Worm (Caenorhabditis elegans) whole organism, young adult: Measurements from ENCODE around the gene C53D6.11.

Source experiments
- B0261.1 ChIP-seq: sonication (generic microtip); optimal IDR thresholded peaks from 2 replicates; lab custom pipeline; 2016; ENCODE audit warnings: mild to moderate bottlenecking, missing genetic modification characterization, moderate library complexity, missing compliant biosample characterization
- C06A6.2 ChIP-seq: fragments of 200-800 bp; sonication (Bioruptor generic); conservative IDR thresholded peaks from 2 replicates; pipeline ENCODE4 v1.3.6; 2022; ENCODE audit warnings: missing genetic modification characterization, missing compliant biosample characterization
- F37B4.10 ChIP-seq: fragments of 200-800 bp; sonication (Bioruptor generic); IDR thresholded peaks from 2 replicates; pipeline ENCODE4 v1.3.6; 2022; ENCODE audit warnings: missing genetic modification characterization, missing compliant biosample characterization
- Y53G8AR.9 ChIP-seq: fragments of 200-800 bp; sonication (Bioruptor generic); conservative IDR thresholded peaks from 2 replicates; pipeline ENCODE4 v1.3.6; 2022; ENCODE audit warnings: missing genetic modification reagents, missing genetic modification characterization, missing compliant biosample characterization
- Y56A3A.18 ChIP-seq: fragments of 200-800 bp; sonication (Bioruptor generic); IDR thresholded peaks from 2 replicates; pipeline ENCODE4 v1.3.6; 2022; ENCODE audit warnings: missing genetic modification reagents, missing genetic modification characterization, missing compliant biosample characterization
- Y95B8A.8 ChIP-seq: fragments of 200-800 bp; sonication (Bioruptor generic); IDR thresholded peaks from 2 replicates; pipeline ENCODE4 v1.3.6; 2022; ENCODE audit warnings: missing genetic modification reagents, missing genetic modification characterization, missing compliant biosample characterization
- aptf-2 ChIP-seq: fragments of 200-800 bp; sonication (Bioruptor generic); conservative IDR thresholded peaks from 2 replicates; pipeline ENCODE4 v1.3.6; 2022; ENCODE audit warnings: missing genetic modification reagents, missing genetic modification characterization, missing compliant biosample characterization
- athp-1 ChIP-seq: sonication (generic microtip); optimal IDR thresholded peaks from 2 replicates; lab custom pipeline; 2017; ENCODE audit warnings: mild to moderate bottlenecking, missing genetic modification characterization, missing compliant biosample characterization
- attf-5 ChIP-seq: fragments of 200-800 bp; sonication (Bioruptor generic); optimal IDR thresholded peaks from 2 replicates; lab custom pipeline; 2018; ENCODE audit warnings: mild to moderate bottlenecking, missing genetic modification characterization, missing compliant biosample characterization
- cebp-1 ChIP-seq, 2 experiments: fragments of 200-800 bp in 1 of 2; sonication (Bioruptor generic) in 1 of 2; sonication (generic microtip) in 1 of 2; IDR thresholded peaks in 1 of 2; optimal IDR thresholded peaks in 1 of 2; 2 replicates each; pipeline versions ENCODE4 v1.3.6 to Lab custom; 2017 to 2022; ENCODE audit warnings: missing compliant biosample characterization in 2 of 2, missing genetic modification characterization in 2 of 2, mild to moderate bottlenecking in 1 of 2, missing genetic modification reagents in 1 of 2, moderate library complexity in 1 of 2
- ceh-100 ChIP-seq: fragments of 200-800 bp; sonication (Bioruptor generic); IDR thresholded peaks from 2 replicates; pipeline ENCODE4 v1.3.6; 2022; ENCODE audit warnings: missing genetic modification reagents, missing genetic modification characterization, missing compliant biosample characterization
- ceh-58 ChIP-seq: fragments of 200-800 bp; sonication (Bioruptor generic); IDR thresholded peaks from 2 replicates; pipeline ENCODE4 v1.3.6; 2022; ENCODE audit warnings: missing genetic modification characterization, missing compliant biosample characterization
- ceh-79 ChIP-seq: sonication (generic microtip); optimal IDR thresholded peaks from 2 replicates; lab custom pipeline; 2017; ENCODE audit warnings: mild to moderate bottlenecking, missing genetic modification characterization, missing compliant biosample characterization
- chd-7 ChIP-seq: sonication (generic microtip); optimal IDR thresholded peaks from 2 replicates; lab custom pipeline; 2016; ENCODE audit warnings: mild to moderate bottlenecking, missing genetic modification characterization, moderate library complexity, missing compliant biosample characterization
- egl-18 ChIP-seq: fragments of 200-800 bp; sonication (Bioruptor generic); IDR thresholded peaks from 2 replicates; pipeline ENCODE4 v1.3.6; 2022; ENCODE audit warnings: missing genetic modification reagents, missing genetic modification characterization, missing compliant biosample characterization
- ets-4 ChIP-seq: fragments of 200-800 bp; sonication (Bioruptor generic); optimal IDR thresholded peaks from 2 replicates; lab custom pipeline; 2018; ENCODE audit warnings: mild to moderate bottlenecking, missing genetic modification characterization, missing compliant biosample characterization
- hmg-1.2 ChIP-seq: fragments of 200-800 bp; sonication (Bioruptor generic); IDR thresholded peaks from 2 replicates; pipeline ENCODE4 v1.3.6; 2022; ENCODE audit warnings: missing genetic modification reagents, missing genetic modification characterization, missing compliant biosample characterization
- hmg-20 ChIP-seq: fragments of 200-800 bp; sonication (Bioruptor generic); IDR thresholded peaks from 2 replicates; pipeline ENCODE4 v1.3.6; 2022; ENCODE audit warnings: missing genetic modification reagents, missing genetic modification characterization, missing compliant biosample characterization
- hrde-1 ChIP-seq: sonication (generic microtip); optimal IDR thresholded peaks from 2 replicates; lab custom pipeline; 2016; ENCODE audit warnings: missing genetic modification characterization, mild to moderate bottlenecking, missing compliant biosample characterization, moderate library complexity, missing genotype, missing genetic modification reagents, borderline replicate concordance
- lag-1 ChIP-seq: fragments of 200-800 bp; sonication (Bioruptor generic); IDR thresholded peaks from 2 replicates; pipeline ENCODE4 v1.3.6; 2022; ENCODE audit warnings: missing genetic modification reagents, missing genetic modification characterization, missing compliant biosample characterization
- lin-26 ChIP-seq: fragments of 200-800 bp; sonication (Bioruptor generic); IDR thresholded peaks from 2 replicates; pipeline ENCODE4 v1.3.6; 2022; ENCODE audit warnings: missing genetic modification reagents, missing genetic modification characterization, missing compliant biosample characterization
- lin-35 ChIP-seq, 3 experiments: fragments of 150-350 bp in 2 of 3; sonication (generic microtip) in 1 of 3; optimal IDR thresholded peaks; 2 replicates each; lab custom pipeline; 2014 to 2018; ENCODE audit warnings: missing biosample characterization in 3 of 3, missing genetic modification characterization in 3 of 3, missing genetic modification reagents in 3 of 3
- lsl-1 ChIP-seq: fragments of 200-800 bp; sonication (Bioruptor generic); optimal IDR thresholded peaks from 2 replicates; lab custom pipeline; 2018; ENCODE audit warnings: mild to moderate bottlenecking, missing genetic modification characterization, moderate library complexity, missing compliant biosample characterization
- lsy-27 ChIP-seq: sonication (generic microtip); optimal IDR thresholded peaks from 2 replicates; lab custom pipeline; 2017; ENCODE audit warnings: missing genetic modification characterization, mild to moderate bottlenecking, missing compliant biosample characterization, antibody characterized with exemption, missing genotype, borderline replicate concordance; ENCODE audit not compliant: insufficient read depth
- madf-3 ChIP-seq: fragments of 200-800 bp; sonication (Bioruptor generic); IDR thresholded peaks from 2 replicates; pipeline ENCODE4 v1.3.6; 2022; ENCODE audit warnings: missing genetic modification reagents, missing genetic modification characterization, missing compliant biosample characterization
- madf-6 ChIP-seq: fragments of 200-800 bp; sonication (Bioruptor generic); IDR thresholded peaks from 2 replicates; pipeline ENCODE4 v1.3.6; 2022; ENCODE audit warnings: missing genetic modification reagents, missing genetic modification characterization, missing compliant biosample characterization
- mcd-1 ChIP-seq: fragments of 200-800 bp; sonication (Bioruptor generic); IDR thresholded peaks from 2 replicates; pipeline ENCODE4 v1.3.6; 2022; ENCODE audit warnings: missing genetic modification reagents, missing genetic modification characterization, missing compliant biosample characterization
- mes-4 ChIP-seq: sonication (generic microtip); optimal IDR thresholded peaks from 2 replicates; lab custom pipeline; 2016; ENCODE audit warnings: missing genotype, missing genetic modification characterization, missing compliant biosample characterization
- nfya-2 ChIP-seq: fragments of 200-800 bp; sonication (Bioruptor generic); IDR thresholded peaks from 2 replicates; pipeline ENCODE4 v1.3.6; 2022; ENCODE audit warnings: missing genetic modification reagents, missing genetic modification characterization, missing compliant biosample characterization
- nhr-120 ChIP-seq: fragments of 200-800 bp; sonication (Bioruptor generic); IDR thresholded peaks from 2 replicates; pipeline ENCODE4 v1.3.6; 2022; ENCODE audit warnings: missing genetic modification characterization, missing compliant biosample characterization
- nhr-80 ChIP-seq: sonication (generic microtip); optimal IDR thresholded peaks from 2 replicates; lab custom pipeline; 2016; ENCODE audit warnings: missing genetic modification characterization, missing compliant biosample characterization
- rpc-1 ChIP-seq, 2 experiments: fragments of 150-350 bp in 1 of 2; sonication (generic microtip) in 1 of 2; optimal IDR thresholded peaks; 2 replicates each; lab custom pipeline; 2014 to 2018; ENCODE audit warnings: missing biosample characterization in 1 of 2, missing genetic modification characterization in 1 of 2, missing genetic modification reagents in 1 of 2, missing genotype in 1 of 2
- snpc-1.1 ChIP-seq: sonication (generic microtip); optimal IDR thresholded peaks from 2 replicates; lab custom pipeline; 2017; ENCODE audit warnings: missing genetic modification characterization, mild to moderate bottlenecking, missing compliant biosample characterization, antibody characterized with exemption, moderate library complexity, missing genotype, missing genetic modification reagents; ENCODE audit not compliant: insufficient read depth
- snpc-1.3 ChIP-seq: sonication (generic microtip); optimal IDR thresholded peaks from 2 replicates; lab custom pipeline; 2017; ENCODE audit warnings: missing genetic modification characterization, mild to moderate bottlenecking, missing compliant biosample characterization, antibody characterized with exemption, moderate library complexity, missing genotype, missing genetic modification reagents; ENCODE audit not compliant: insufficient read depth
- sptf-2 ChIP-seq: fragments of 200-800 bp; sonication (Bioruptor generic); optimal IDR thresholded peaks from 2 replicates; lab custom pipeline; 2018; ENCODE audit warnings: mild to moderate bottlenecking, missing genetic modification characterization, missing compliant biosample characterization
- tlf-1 ChIP-seq: fragments of 200-800 bp; sonication (Bioruptor generic); optimal IDR thresholded peaks from 2 replicates; lab custom pipeline; 2018; ENCODE audit warnings: mild to moderate bottlenecking, missing genetic modification characterization, missing compliant biosample characterization
- unc-62 ChIP-seq: fragments of 150-350 bp; optimal IDR thresholded peaks from 2 replicates; lab custom pipeline; 2014; ENCODE audit warnings: missing biosample characterization, missing genetic modification reagents, missing genetic modification characterization
- zim-3 ChIP-seq: sonication (generic microtip); optimal IDR thresholded peaks from 2 replicates; lab custom pipeline; 2017; ENCODE audit warnings: mild to moderate bottlenecking, missing genetic modification characterization, moderate library complexity, missing compliant biosample characterization
- ztf-22 ChIP-seq: fragments of 200-800 bp; sonication (Bioruptor generic); optimal IDR thresholded peaks from 2 replicates; lab custom pipeline; 2018; ENCODE audit warnings: mild to moderate bottlenecking, missing genetic modification characterization, moderate library complexity, missing compliant biosample characterization
- ztf-3 ChIP-seq: fragments of 200-800 bp; sonication (Bioruptor generic); optimal IDR thresholded peaks from 2 replicates; lab custom pipeline; 2018; ENCODE audit warnings: mild to moderate bottlenecking, missing genetic modification characterization, missing compliant biosample characterization

C53D6.11 gene

DNA sequence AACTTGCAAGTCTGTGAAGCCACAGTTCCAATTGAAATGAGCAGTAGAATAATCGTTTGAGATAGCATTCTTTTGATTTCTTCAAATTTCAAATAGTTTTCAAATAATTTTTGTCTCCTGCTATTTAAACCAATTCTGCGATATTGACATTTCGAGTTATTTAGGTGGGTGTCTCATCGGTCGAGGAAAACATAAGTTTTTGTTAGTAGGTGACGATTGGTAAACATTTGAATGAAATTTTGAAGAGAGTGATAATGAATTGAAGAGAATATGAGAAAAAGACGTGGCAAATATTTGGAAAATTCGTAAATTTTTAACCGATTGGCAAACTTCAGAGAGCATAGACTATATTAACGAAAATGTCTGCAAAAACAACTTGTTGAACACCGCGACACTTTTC lies 30.0 kb downstream of the C53D6.11 start, which contains the start of gene Y73F4A.3:
Y73F4A.3 (minus strand) TSS at position 101 of the 400 bp plus-strand sequence.
- TF ChIP-seq cebp-1 (GFP tag; IDR thresholded peaks at IDR 0.05; lab: Robert Waterston, UW) (no peak), cebp-1 (tag; optimal IDR thresholded peaks at IDR 0.05; lab: Kevin White, UChicago) (no peak), lag-1 (no peak), unc-62 (GFP tag; lab: Kevin White, UChicago) (no peak), ceh-100 (GFP tag; lab: Robert Waterston, UW) (no peak), rpc-1 (optimal IDR thresholded peaks at IDR 0.05; lab: Kevin White, UChicago) (no peak), rpc-1 (tag; optimal IDR thresholded peaks at IDR 0.05; lab: Kevin White, UChicago) (no peak), aptf-2 (GFP tag; lab: Robert Waterston, UW) (no peak), mcd-1 (GFP tag; lab: Robert Waterston, UW) (no peak), mes-4 (no peak), snpc-1.3 (tag; lab: Kevin White, UChicago) (no peak), egl-18 (GFP tag; lab: Robert Waterston, UW) (no peak), hmg-1.2 (GFP tag; lab: Robert Waterston, UW) (no peak), Y95B8A.8 (GFP tag; lab: Robert Waterston, UW) (no peak), zim-3 (tag; lab: Kevin White, UChicago) (no peak), F37B4.10 (GFP tag; lab: Robert Waterston, UW) (no peak), nhr-80 (tag; lab: Kevin White, UChicago) (no peak), chd-7 (no peak), snpc-1.1 (tag; lab: Kevin White, UChicago) (no peak), ceh-58 (GFP tag; lab: Robert Waterston, UW) (no peak)
- TF ChIP-seq, all 124 proteins: peak for 0

DNA sequence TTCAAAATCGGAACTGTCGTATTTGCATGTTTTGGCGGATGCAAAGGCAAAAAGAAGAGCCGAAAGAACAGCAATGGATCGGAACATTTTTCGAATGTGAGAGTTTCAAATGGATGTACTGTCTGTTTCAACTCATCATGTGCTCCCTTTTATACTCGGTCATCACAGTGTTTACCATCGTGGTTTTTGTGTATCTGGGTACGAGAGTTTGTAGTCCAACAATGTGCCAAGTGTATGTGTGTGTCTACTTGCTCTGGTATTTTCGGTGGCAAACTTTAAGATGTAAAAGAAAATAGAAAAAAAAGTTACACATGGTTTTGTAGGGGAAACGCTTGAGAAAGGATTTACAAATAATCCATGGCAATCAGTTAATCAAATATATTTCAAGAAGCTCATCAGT lies 32.8 kb downstream of the C53D6.11 start, which contains the start of gene Y73F4A.2:
Y73F4A.2 (minus strand) TSS at position 124 of the 400 bp plus-strand sequence.
- TF ChIP-seq B0261.1 (tag; lab: Kevin White, UChicago) (no peak), tlf-1 (GFP tag; lab: Kevin White, UChicago) (no peak), hmg-1.2 (GFP tag; lab: Robert Waterston, UW) (no peak), zim-3 (tag; lab: Kevin White, UChicago) (no peak), lsl-1 (no peak), madf-6 (no peak), unc-62 (GFP tag; lab: Kevin White, UChicago) (no peak), ceh-58 (GFP tag; lab: Robert Waterston, UW) (no peak), ceh-79 (tag; lab: Kevin White, UChicago) (no peak), lsy-27 (tag; lab: Kevin White, UChicago) (no peak), Y53G8AR.9 (GFP tag; lab: Robert Waterston, UW) (no peak), Y56A3A.18 (no peak), nhr-120 (no peak), sptf-2 (no peak), attf-5 (no peak)

DNA sequence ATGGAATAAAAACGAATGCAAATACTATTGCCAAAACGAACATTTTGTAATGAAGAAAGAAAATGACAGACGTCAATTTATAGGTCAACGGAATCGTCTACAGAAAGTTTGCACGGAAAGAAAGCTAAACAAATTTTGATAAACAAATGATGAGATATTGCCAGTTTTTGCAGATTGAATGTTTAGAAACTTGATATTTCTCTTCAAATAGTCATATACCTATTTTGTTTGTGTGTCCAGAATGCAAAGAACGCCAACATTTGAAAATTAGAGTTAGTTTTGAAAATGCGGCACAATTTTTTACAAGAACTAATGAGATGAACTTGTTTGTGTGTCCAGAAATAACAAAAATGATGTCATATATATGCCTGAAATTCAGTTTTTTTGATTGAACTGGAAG lies 34.9 kb downstream of the C53D6.11 start, which contains the start of gene Y73F4A.1:
Y73F4A.1 (minus strand) TSS at position 101 of the 400 bp plus-strand sequence.
- no peak for TF ChIP-seq lin-35 (GFP tag; optimal IDR thresholded peaks at IDR 0.05; lab: Kevin White, UChicago)

DNA sequence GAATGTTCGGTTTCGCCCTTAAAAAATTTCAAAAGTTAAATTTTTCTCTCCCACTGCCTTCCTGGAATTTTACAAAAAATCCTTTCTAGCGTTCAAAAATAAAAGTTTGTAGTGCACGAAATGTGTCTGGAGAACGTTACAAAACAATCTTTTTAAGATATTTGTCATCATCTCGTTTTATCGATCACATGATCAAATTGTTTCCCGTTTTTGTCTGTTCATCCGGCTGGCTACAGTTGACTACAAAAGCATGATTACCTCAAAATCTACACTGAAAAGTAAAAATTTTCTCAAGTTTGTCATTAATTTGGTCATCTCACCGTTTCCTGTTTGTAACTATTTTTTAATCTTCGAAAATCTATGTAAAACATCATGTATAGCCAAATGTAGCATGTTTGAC lies 40.7 kb downstream of the C53D6.11 start:
- TF ChIP-seq unc-62 (GFP tag; lab: Kevin White, UChicago) (no peak), ztf-22 (GFP tag; lab: Kevin White, UChicago) (no peak), tlf-1 (GFP tag; lab: Kevin White, UChicago) (no peak), sptf-2 (no peak), lin-26 (no peak), C06A6.2 (GFP tag; lab: Robert Waterston, UW) (no peak), madf-3 (GFP tag; lab: Robert Waterston, UW) (no peak), lag-1 (no peak), snpc-1.3 (tag; lab: Kevin White, UChicago) (no peak), nfya-2 (GFP tag; lab: Robert Waterston, UW) (no peak), ets-4 (GFP tag; lab: Kevin White, UChicago) (no peak), zim-3 (tag; lab: Kevin White, UChicago) (no peak), ztf-3 (GFP tag; lab: Kevin White, UChicago) (no peak), hrde-1 (tag; lab: Kevin White, UChicago) (no peak), athp-1 (tag; lab: Kevin White, UChicago) (no peak), Y95B8A.8 (GFP tag; lab: Robert Waterston, UW) (no peak), hmg-20 (GFP tag; lab: Robert Waterston, UW) (no peak), ceh-58 (GFP tag; lab: Robert Waterston, UW) (no peak)
- TF ChIP-seq, all 124 proteins: peak for 0
